Fruit fly (Drosophila melanogaster): ENCODE measurements around the gene CG5913.

The CG5913 gene

DNA sequence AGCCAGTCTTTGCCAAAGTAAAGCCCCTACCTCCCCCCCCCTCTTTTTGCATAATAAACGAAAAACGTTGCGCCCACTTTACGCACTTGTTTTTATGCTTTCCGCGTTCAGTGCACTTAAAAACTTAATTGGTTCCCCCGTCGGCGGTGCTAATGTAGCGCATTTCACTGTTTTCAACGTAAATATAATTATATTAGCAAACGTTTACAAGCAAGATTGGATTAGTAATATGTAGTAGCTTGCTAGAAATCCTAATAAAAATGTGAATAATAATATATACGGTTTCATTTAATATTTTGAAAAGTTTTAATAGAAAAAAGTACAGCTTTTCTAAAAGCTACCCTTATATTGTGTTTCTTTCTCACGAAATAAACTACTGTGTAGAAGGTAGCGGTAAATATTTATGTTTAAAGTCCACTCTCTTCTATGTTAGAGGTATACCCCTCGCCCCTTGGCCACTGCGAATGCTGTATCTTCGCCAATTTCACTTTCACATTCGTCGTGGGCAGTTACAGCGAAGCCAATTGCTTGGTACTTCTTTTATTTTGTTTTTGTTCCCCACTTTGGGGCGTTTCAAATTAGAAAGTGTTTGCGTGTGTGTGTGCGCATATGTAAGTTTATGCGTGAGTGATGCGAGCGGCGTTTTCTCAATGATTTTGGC lies 10.6 kb upstream of the CG5913 start:
- TF ChIP-seq usp (GFP tag; optimal IDR thresholded peaks at IDR 0.05) (no peak), CG8478 (optimal IDR thresholded peaks at IDR 0.05) (no peak), Dll (optimal IDR thresholded peaks at IDR 0.05) (no peak), EcR (GFP tag; optimal IDR thresholded peaks at IDR 0.05) (no peak), psq (optimal IDR thresholded peaks at IDR 0.05) (no peak), pan (optimal IDR thresholded peaks at IDR 0.05) (no peak)

DNA sequence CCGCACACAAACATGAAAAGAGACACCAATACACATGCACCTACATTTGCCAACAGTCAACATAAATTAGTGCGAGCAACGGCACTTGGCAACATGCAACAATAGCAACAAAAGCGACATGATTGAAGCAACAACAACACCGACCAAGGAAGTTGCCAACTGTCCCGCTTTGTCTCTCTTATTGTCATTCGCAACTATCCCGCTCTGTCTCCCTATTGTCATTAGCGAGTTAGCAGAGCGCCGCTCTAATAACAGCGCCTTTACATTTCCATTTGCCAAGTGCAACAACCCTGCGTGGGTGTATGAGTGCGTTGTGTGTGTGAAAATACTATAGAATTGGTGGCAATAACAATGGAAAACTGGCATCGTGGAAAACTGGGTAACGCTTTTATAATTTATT lies 9.4 kb upstream of the CG5913 start:
- TF ChIP-seq EcR (GFP tag; optimal IDR thresholded peaks at IDR 0.05) (peak in 1 of 2 experiments; percentile 90), Dll (optimal IDR thresholded peaks at IDR 0.05) (no peak)

DNA sequence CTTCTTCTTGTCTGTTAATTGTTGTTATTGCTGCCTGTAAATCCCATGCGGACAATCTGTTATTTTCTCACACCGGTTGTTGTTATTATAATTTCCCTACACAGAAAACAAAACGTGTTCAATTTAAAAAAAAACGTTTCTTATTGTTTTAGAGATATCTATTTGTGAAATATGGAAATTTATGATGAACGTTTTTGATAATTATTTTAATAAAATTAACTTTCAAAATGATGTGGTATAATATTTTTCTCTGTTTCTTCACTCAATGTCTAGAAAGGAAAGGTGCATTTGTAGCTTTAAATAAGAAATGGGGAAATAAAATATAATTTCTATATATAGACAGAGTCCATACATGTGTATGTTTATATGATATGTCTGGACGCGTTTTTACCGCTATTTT lies 9.0 kb upstream of the CG5913 start:
- TF ChIP-seq usp (GFP tag; optimal IDR thresholded peaks at IDR 0.05): no peak
- TF ChIP-seq CG8478 (optimal IDR thresholded peaks at IDR 0.05): no peak
- TF ChIP-seq Dll (optimal IDR thresholded peaks at IDR 0.05): no peak
- no peak for TF ChIP-seq psq (optimal IDR thresholded peaks at IDR 0.05)
- no peak for TF ChIP-seq EcR (GFP tag; optimal IDR thresholded peaks at IDR 0.05)
- TF ChIP-seq pan (optimal IDR thresholded peaks at IDR 0.05): no peak

DNA sequence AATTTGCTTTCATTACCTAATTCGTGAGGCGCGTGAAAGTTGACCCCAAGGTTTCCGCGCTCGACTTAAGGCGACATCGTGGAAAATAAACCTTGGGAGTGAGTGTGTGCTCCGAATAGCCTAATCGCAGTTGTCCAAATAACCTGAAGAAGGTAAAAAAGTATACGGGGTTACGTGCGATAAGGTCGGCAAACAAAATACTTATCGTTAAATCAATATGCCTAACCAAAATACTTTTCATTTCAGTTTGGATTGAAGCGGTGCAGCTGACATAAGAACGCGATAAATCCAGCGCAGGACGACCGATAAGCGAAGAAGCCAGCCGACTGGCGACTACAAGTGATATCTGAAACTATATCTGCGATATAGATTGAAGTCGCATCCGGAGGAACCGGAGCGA lies 8.2 kb upstream of the CG5913 start:
- TF ChIP-seq usp (GFP tag; optimal IDR thresholded peaks at IDR 0.05): no peak
- no peak for TF ChIP-seq EcR (GFP tag; optimal IDR thresholded peaks at IDR 0.05)
- no peak for TF ChIP-seq CG8478 (optimal IDR thresholded peaks at IDR 0.05)
- TF ChIP-seq pan (optimal IDR thresholded peaks at IDR 0.05): no peak
- TF ChIP-seq psq (optimal IDR thresholded peaks at IDR 0.05): no peak
- no peak for TF ChIP-seq Dll (optimal IDR thresholded peaks at IDR 0.05)

DNA sequence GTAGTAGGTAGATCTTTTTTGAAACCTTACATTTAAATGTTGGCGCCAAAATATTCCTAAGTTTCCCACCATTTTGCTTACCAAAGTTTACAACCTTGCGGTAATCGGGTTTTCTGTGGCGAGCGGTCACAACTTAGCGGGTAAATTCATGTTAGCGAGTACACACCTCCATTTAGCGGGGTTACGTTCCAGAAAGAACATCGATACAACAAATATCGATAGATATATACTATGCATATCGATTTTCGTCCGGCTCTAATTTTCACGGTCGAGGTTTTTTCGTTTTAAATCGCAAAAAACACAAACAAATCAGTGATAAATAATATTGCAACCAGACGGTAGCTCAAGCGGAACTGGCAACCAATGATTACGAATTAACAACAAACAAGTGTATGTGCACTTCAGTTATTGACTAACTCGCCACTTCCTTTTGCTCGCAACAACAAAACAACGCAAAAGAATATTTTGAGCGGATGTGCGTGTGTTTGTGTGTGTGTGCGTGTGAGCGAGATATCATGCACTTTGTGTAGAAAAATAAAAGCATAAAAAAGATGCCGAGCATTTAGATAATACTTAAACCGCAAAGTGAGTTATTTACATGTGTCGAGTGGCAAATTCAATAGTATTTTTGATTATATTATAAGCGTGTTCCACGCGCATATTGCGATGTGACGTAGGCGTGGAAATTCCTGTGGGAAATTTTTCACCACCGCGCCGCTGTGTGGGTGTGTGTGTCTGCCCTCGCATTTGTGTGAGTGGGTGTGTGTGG lies 4.8 kb upstream of the CG5913 start, which contains the start of gene Lnk:
Gene Lnk (plus strand): TSS at position 236 of the 769 bp plus-strand sequence.
- TF ChIP-seq CG8478 (optimal IDR thresholded peaks at IDR 0.05) (peak; percentile 1), pan (optimal IDR thresholded peaks at IDR 0.05) (no peak)

DNA sequence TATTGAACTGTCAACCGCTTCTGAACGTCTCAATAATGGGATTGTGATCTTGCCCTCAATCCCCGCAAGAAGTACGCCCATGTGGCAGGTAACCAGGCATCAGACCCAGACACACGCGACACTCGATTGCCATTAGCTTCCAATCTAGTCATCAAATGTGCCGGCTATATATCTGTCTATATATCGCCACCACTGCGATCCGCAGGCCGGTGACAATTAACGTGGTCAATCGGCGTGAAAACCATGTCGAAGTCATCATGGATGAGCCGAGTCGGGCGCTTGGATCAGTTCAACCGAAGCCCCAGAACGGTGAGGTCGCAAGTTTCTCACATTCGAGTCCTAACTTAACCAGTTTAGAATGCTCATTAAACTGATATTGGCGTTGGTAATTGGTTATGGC lies 2.2 kb downstream of the CG5913 start, which contains the start of gene Sodq:
Gene Sodq (plus strand): TSS at position 301 of the 400 bp plus-strand sequence.
- TF ChIP-seq pan (optimal IDR thresholded peaks at IDR 0.05): no peak
- no peak for TF ChIP-seq EcR (GFP tag; optimal IDR thresholded peaks at IDR 0.05)
- TF ChIP-seq CG8478 (optimal IDR thresholded peaks at IDR 0.05): no peak
- TF ChIP-seq usp (GFP tag; optimal IDR thresholded peaks at IDR 0.05): no peak
- no peak for TF ChIP-seq psq (optimal IDR thresholded peaks at IDR 0.05)
- TF ChIP-seq Dll (optimal IDR thresholded peaks at IDR 0.05): no peak

DNA sequence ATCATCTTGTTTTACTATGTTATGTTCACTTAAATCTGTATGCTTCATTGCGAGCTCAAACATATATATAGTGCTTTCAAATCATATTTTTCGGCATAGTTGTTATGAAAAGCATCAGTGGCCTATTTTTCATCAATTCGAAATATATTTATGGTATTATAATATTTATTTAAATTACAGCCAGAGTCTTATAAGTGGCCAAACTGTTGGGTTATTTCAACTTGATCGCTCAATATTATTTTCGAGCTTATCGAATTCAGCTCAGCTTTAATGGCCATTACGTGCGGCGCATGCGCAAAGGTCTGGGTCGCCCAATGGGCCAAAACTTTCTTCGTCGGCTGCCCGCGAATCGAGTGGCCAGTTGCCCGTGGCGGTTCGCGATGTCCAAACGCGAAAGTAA lies 3.9 kb downstream of the CG5913 start, which contains the start of gene Mco3:
Gene Mco3 (plus strand): TSS at position 301 of the 400 bp plus-strand sequence.
- TF ChIP-seq EcR (GFP tag; optimal IDR thresholded peaks at IDR 0.05) (no peak), pan (optimal IDR thresholded peaks at IDR 0.05) (no peak), usp (GFP tag; optimal IDR thresholded peaks at IDR 0.05) (no peak), Dll (optimal IDR thresholded peaks at IDR 0.05) (no peak), psq (optimal IDR thresholded peaks at IDR 0.05) (no peak)

DNA sequence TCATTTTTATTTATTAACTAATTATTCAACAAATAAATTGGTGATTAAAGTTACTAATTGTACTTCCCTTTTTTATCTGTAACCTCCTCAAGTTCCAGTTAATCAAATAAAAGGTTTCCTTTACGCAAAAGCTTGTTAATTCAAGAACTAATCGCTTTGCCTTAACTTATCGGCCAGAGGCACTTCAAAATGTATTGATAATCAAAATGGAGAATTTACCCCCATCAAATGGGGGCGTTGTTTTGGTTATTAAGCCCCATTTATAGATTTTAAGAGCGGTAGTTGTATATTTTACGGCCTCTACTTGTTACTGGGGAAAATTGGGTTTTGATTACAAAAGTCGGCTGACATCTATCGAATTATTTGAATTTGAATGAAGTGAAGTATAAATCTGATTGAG lies 6.4 kb downstream of the CG5913 start, which contains the start of gene CG31091:
Gene CG31091 (plus strand): TSS at position 214 of the 400 bp plus-strand sequence.
- TF ChIP-seq EcR (GFP tag; optimal IDR thresholded peaks at IDR 0.05): no peak
- no peak for TF ChIP-seq psq (optimal IDR thresholded peaks at IDR 0.05)
- TF ChIP-seq CG8478 (optimal IDR thresholded peaks at IDR 0.05): no peak

DNA sequence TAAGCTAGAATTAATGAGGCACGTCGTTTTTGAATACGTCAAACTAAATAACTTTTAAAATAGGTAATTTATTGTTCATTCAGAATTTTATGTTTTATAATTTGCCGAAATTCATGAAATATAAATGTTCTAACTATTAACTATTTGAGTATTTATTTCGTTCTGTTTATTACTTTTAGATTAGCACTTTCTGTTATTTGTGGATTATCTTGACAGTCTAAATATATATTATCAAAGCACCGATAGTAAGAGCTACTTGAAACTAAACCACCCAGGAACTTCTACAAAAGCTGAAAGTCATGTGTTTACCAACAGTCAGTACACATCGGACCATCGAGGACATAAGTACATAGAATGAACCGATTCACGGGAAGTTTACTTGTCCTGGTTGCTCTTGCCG lies 9.0 kb downstream of the CG5913 start, which contains the start of gene CG31089:
Gene CG31089 (plus strand): TSS at position 301 of the 400 bp plus-strand sequence.
- no peak for TF ChIP-seq pan (optimal IDR thresholded peaks at IDR 0.05)
- no peak for TF ChIP-seq EcR (GFP tag; optimal IDR thresholded peaks at IDR 0.05)
- no peak for TF ChIP-seq CG8478 (optimal IDR thresholded peaks at IDR 0.05)
- TF ChIP-seq usp (GFP tag; optimal IDR thresholded peaks at IDR 0.05): no peak
- TF ChIP-seq Dll (optimal IDR thresholded peaks at IDR 0.05): no peak
- no peak for TF ChIP-seq psq (optimal IDR thresholded peaks at IDR 0.05)

DNA sequence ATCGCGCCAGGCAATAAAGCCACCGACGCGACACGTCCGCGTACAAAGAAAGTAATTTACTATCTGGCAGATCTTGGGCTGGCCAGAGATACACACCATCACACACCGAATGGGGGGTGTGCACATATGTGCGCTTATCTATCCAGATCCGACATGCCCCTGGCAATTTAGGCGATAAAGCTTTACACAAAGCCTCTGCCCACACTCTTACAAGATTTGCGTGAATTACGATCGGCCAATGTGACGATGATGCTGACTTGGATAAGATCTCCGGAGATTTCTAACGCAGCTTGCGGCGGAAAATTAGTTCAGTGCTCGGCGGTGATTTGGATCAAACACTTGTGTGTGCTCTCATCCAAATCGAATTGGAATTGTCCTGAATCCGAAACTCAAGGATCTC lies 13.4 kb downstream of the CG5913 start, which contains the start of gene kumpel:
Gene kumpel (plus strand): TSS at position 301 of the 400 bp plus-strand sequence.
- TF ChIP-seq EcR (GFP tag; optimal IDR thresholded peaks at IDR 0.05) (no peak), usp (GFP tag; optimal IDR thresholded peaks at IDR 0.05) (no peak), CG8478 (optimal IDR thresholded peaks at IDR 0.05) (no peak), pan (optimal IDR thresholded peaks at IDR 0.05) (no peak), psq (optimal IDR thresholded peaks at IDR 0.05) (no peak), Dll (optimal IDR thresholded peaks at IDR 0.05) (no peak)

DNA sequence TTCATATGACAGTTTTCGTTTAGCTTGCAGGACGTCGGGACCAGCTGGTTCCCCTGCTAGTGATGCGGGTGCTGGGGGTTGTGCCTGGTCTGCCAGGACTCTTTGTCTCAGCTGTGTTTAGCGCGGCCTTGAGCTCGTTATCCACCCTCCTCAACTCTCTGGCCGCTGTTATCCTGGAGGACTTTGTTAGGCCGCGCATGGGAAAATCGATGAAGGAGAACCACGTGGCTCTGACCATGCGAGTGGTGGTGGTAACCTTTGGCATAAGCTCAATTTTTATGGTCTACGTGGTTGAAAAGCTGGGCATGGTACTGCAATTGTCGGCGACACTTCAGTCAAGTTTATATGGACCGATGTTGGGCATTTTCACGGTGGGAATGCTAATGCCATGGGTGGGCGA lies 26.6 kb downstream of the CG5913 start:
- TF ChIP-seq Dll (optimal IDR thresholded peaks at IDR 0.05) (no peak), usp (GFP tag; optimal IDR thresholded peaks at IDR 0.05) (no peak), pan (optimal IDR thresholded peaks at IDR 0.05) (no peak), EcR (GFP tag; optimal IDR thresholded peaks at IDR 0.05) (no peak), CG8478 (optimal IDR thresholded peaks at IDR 0.05) (no peak), psq (optimal IDR thresholded peaks at IDR 0.05) (no peak)

DNA sequence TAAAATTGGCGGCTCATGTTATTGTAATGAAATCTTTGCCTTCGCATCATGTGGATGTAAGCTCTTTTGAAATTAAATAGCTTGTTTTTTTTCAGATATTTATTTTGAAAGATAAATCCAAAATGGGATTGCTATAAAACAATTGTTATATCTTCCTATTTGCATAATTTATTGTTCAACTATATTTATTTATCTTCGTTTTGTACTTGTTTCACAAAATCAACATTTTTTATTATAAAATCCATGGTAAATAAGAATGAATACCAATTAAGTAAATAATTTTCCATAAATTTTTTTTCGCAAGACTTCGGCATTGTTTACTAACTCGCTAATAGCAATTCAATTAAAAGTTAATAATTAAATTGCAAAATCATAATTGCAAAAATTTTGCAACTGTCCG lies 29.2 kb downstream of the CG5913 start, which contains the start of gene CG14546:
Gene CG14546 (minus strand): TSS at position 101 of the 400 bp plus-strand sequence.
- TF ChIP-seq EcR (GFP tag; optimal IDR thresholded peaks at IDR 0.05): no peak
- TF ChIP-seq psq (optimal IDR thresholded peaks at IDR 0.05): no peak
- TF ChIP-seq usp (GFP tag; optimal IDR thresholded peaks at IDR 0.05): no peak
- no peak for TF ChIP-seq Dll (optimal IDR thresholded peaks at IDR 0.05)
- no peak for TF ChIP-seq pan (optimal IDR thresholded peaks at IDR 0.05)
- no peak for TF ChIP-seq CG8478 (optimal IDR thresholded peaks at IDR 0.05)

Data from whole organism.